Worm (Caenorhabditis elegans): ENCODE results near the gene pgp-9.

pgp-9 gene

DNA sequence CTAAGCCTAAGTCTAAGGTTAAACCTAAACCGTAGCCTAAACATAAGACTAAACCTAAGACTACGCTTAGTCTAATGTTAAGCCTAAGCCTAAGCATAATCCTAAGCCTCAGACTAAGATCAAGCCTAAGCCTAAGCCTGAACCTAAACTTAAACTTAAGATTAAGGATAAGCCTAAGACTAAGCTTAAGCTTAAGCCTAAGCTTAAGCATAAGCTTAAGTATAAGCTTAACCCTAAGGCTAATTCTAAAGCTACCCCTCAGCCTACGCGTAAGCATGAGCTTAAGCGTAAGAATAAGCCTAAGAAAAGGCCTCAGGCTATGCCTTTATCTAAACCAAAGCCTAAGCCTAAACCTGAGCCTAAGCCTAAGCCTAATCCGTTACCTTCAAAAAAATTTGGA is 27.4 kb upstream of the pgp-9 start:
- TF ChIP-seq nhr-21 (tag; optimal IDR thresholded peaks at IDR 0.05) = no peak
- TF ChIP-seq lsy-2 (tag; optimal IDR thresholded peaks at IDR 0.05) = no peak
- no peak for TF ChIP-seq aly-2 (tag; optimal IDR thresholded peaks at IDR 0.05)
- no peak for TF ChIP-seq blmp-1 (tag; optimal IDR thresholded peaks at IDR 0.05; ENCODE audit: insufficient read depth)
- no peak for TF ChIP-seq ztf-1 (GFP tag; conservative IDR thresholded peaks at IDR 0.05)
- TF ChIP-seq unc-55 (GFP tag; optimal IDR thresholded peaks at IDR 0.05) = no peak
- TF ChIP-seq nhr-25 (tag; optimal IDR thresholded peaks at IDR 0.05) = no peak
- TF ChIP-seq snpc-4 (tag; optimal IDR thresholded peaks at IDR 0.05) = no peak
- TF ChIP-seq lin-11 (tag; optimal IDR thresholded peaks at IDR 0.05) = no peak
- TF ChIP-seq zag-1 (tag; optimal IDR thresholded peaks at IDR 0.05) = no peak
- no peak for TF ChIP-seq nhr-12 (tag; optimal IDR thresholded peaks at IDR 0.05)
- TF ChIP-seq nhr-237 (tag; optimal IDR thresholded peaks at IDR 0.05) = no peak
- TF ChIP-seq Y55F3AM.14 (GFP tag; optimal IDR thresholded peaks at IDR 0.05) = no peak
- TF ChIP-seq nhr-23 (tag; optimal IDR thresholded peaks at IDR 0.05) = no peak
- no peak for TF ChIP-seq R02D3.7 (tag; optimal IDR thresholded peaks at IDR 0.05)
- TF ChIP-seq elt-3 (tag; optimal IDR thresholded peaks at IDR 0.05) = no peak
- TF ChIP-seq nhr-11 (tag; optimal IDR thresholded peaks at IDR 0.05) = no peak
- no peak for TF ChIP-seq C34F6.9 (tag; optimal IDR thresholded peaks at IDR 0.05)
- TF ChIP-seq ztf-11 (tag; optimal IDR thresholded peaks at IDR 0.05) = no peak
- TF ChIP-seq unc-39 (tag; optimal IDR thresholded peaks at IDR 0.05) = no peak

DNA sequence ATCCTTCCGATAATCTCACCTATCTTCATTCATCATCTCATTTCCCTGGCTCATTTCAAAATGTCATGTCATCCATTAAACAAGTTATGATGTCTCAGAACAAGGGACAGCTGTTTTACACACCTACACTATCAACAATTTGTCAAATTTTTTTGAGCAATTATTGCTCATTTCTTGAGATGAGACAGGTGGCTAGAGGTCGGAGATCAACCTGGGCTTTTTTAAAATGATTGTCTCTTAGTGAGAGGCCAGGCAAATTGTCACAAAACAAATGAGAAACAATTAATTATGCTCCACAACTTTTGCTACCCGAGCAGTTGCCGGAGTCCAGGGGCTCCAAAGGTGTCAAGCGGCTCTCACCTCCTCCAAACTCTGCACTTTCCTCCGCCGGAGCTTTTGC is 26.9 kb upstream of the pgp-9 start:
- TF ChIP-seq nhr-11 (tag; optimal IDR thresholded peaks at IDR 0.05) (no peak), mab-5 (tag; optimal IDR thresholded peaks at IDR 0.05) (peak; percentile 37), nhr-129 (tag; optimal IDR thresholded peaks at IDR 0.05) (peak; percentile 8), sma-3 (GFP tag; optimal IDR thresholded peaks at IDR 0.05) (no peak), sma-9 (GFP tag; optimal IDR thresholded peaks at IDR 0.05) (peak; percentile 23), sma-9 (tag; optimal IDR thresholded peaks at IDR 0.05) (no peak)

DNA sequence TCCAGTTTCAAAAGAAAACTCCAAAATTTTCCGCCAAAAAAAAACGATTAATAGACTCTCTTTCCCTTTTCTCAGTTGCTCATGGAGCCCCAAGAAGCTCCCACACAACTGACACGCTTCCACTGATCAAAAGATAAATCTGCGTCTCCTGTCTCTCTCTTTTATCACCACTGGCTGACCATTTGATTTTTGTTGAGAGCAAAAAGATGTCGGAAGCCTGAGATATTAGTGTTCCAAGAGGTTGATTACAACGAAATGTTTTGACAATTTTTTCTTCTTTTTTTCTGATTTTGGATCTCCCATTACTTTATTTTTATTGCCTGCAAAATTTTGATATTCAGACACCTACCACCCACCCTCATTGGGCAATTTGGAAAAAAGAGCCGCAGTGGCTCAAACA is 23.2 kb upstream of the pgp-9 start, which contains the start of gene twk-42:
Gene twk-42 (minus strand): TSS at position 101 of the 400 bp plus-strand sequence.
- TF ChIP-seq C34F6.9 (tag; optimal IDR thresholded peaks at IDR 0.05) = no peak
- TF ChIP-seq snpc-4 (tag; optimal IDR thresholded peaks at IDR 0.05) = no peak
- no peak for TF ChIP-seq zag-1 (tag; optimal IDR thresholded peaks at IDR 0.05)
- no peak for TF ChIP-seq ceh-16 (tag; optimal IDR thresholded peaks at IDR 0.05)
- no peak for TF ChIP-seq aly-2 (tag; optimal IDR thresholded peaks at IDR 0.05)
- TF ChIP-seq peb-1 (tag; optimal IDR thresholded peaks at IDR 0.05) = no peak
- no peak for TF ChIP-seq mab-5 (tag; optimal IDR thresholded peaks at IDR 0.05)
- no peak for TF ChIP-seq sem-4 (tag; optimal IDR thresholded peaks at IDR 0.05)
- TF ChIP-seq lin-11 (tag; optimal IDR thresholded peaks at IDR 0.05) = no peak
- TF ChIP-seq ceh-82 (tag; optimal IDR thresholded peaks at IDR 0.05) = no peak
- TF ChIP-seq unc-39 (tag; optimal IDR thresholded peaks at IDR 0.05) = no peak
- TF ChIP-seq unc-55 (GFP tag; optimal IDR thresholded peaks at IDR 0.05) = no peak
- no peak for TF ChIP-seq fos-1 (tag; optimal IDR thresholded peaks at IDR 0.05)
- TF ChIP-seq nhr-129 (tag; optimal IDR thresholded peaks at IDR 0.05) = no peak
- TF ChIP-seq ztf-4 (tag; optimal IDR thresholded peaks at IDR 0.05) = no peak
- TF ChIP-seq elt-1 (tag; optimal IDR thresholded peaks at IDR 0.05) = no peak

DNA sequence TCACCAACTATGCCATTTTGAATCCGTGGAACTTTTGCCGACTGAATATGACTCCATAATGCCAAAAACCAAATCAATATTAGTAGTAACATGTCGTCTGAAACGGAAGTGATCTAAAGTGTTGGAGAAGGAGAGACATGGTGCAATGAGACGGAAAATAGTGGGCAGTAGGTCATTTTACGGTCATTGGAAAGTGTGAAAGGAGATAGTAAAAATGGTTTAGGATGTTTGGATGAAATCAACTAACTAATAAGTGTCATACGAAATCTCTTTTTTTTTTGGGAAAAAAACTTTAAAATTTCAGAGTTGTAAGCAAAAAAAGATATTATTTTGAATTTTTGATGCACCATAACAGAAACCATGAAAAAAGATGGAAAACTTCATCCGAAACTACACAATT is 15.9 kb upstream of the pgp-9 start, which contains the start of gene cutl-4:
Gene cutl-4 (minus strand): TSS at position 101 of the 400 bp plus-strand sequence.
- TF ChIP-seq nhr-237 (tag; optimal IDR thresholded peaks at IDR 0.05) (no peak), gmeb-1 (tag; optimal IDR thresholded peaks at IDR 0.05) (no peak), peb-1 (tag; optimal IDR thresholded peaks at IDR 0.05) (no peak), ztf-1 (GFP tag; conservative IDR thresholded peaks at IDR 0.05) (no peak), elt-3 (tag; optimal IDR thresholded peaks at IDR 0.05) (no peak), C34F6.9 (tag; optimal IDR thresholded peaks at IDR 0.05) (no peak), sma-3 (GFP tag; optimal IDR thresholded peaks at IDR 0.05) (no peak)

DNA sequence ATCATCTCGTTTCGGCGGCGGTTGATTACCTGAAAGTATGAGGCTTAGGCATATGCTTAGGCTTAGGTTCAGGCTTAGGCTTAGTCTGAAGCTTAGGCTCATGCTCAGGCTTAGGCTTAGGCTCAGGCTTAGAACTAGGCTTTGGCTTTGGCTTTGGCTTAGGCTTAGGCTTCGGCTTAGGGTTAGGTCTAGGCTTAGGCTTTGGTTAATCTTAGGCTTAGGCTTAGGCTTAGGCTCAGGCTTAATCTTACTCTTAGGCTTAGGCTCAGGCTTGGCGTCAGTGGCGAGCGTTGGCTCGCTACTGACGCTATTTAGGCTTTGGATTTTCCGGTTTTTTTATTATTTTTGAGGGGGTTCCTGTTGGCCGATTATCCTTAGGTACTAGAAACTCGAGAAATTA is 11.9 kb upstream of the pgp-9 start:
- no peak for TF ChIP-seq mab-5 (tag; optimal IDR thresholded peaks at IDR 0.05)
- no peak for TF ChIP-seq ztf-1 (GFP tag; conservative IDR thresholded peaks at IDR 0.05)
- TF ChIP-seq zag-1 (tag; optimal IDR thresholded peaks at IDR 0.05) = no peak
- TF ChIP-seq fos-1 (tag; optimal IDR thresholded peaks at IDR 0.05) = no peak
- no peak for TF ChIP-seq lin-11 (tag; optimal IDR thresholded peaks at IDR 0.05)

DNA sequence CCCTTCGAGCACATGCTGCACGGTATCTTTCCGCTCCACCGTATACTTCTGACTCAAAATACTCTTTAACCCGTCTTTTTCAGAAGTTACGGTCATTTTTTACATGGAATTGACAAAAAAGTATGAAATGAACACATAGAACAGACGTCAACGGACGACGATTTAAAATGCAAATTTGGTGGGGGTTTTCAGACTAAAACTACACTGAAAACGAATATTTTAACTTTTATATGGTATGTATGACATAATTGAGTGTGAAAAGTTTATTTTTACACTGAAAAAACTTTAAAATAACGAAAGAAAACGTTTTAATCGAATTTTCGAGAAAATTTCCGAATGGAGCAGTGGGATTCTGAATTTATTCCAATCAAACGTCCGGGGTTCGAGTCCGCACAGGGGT is 8.7 kb upstream of the pgp-9 start, which contains the start of gene twk-36:
Gene twk-36 (minus strand): TSS at position 101 of the 400 bp plus-strand sequence.
- TF ChIP-seq blmp-1 (tag; optimal IDR thresholded peaks at IDR 0.05; ENCODE audit: insufficient read depth) = no peak
- no peak for TF ChIP-seq mdl-1 (tag; optimal IDR thresholded peaks at IDR 0.05)
- no peak for TF ChIP-seq ceh-82 (tag; optimal IDR thresholded peaks at IDR 0.05)
- TF ChIP-seq nhr-11 (tag; optimal IDR thresholded peaks at IDR 0.05) = no peak
- no peak for TF ChIP-seq nhr-237 (tag; optimal IDR thresholded peaks at IDR 0.05)
- no peak for TF ChIP-seq nhr-23 (tag; optimal IDR thresholded peaks at IDR 0.05)
- no peak for TF ChIP-seq nhr-77 (tag; optimal IDR thresholded peaks at IDR 0.05)
- no peak for TF ChIP-seq lin-13 (GFP tag; optimal IDR thresholded peaks at IDR 0.05)
- TF ChIP-seq egl-27 (tag; optimal IDR thresholded peaks at IDR 0.05) = no peak
- no peak for TF ChIP-seq elt-3 (tag; optimal IDR thresholded peaks at IDR 0.05)
- no peak for TF ChIP-seq ztf-4 (tag; optimal IDR thresholded peaks at IDR 0.05)
- no peak for TF ChIP-seq zag-1 (tag; optimal IDR thresholded peaks at IDR 0.05)
- TF ChIP-seq crh-2 (tag; optimal IDR thresholded peaks at IDR 0.05) = no peak
- TF ChIP-seq sma-9 (GFP tag; optimal IDR thresholded peaks at IDR 0.05) = no peak
- TF ChIP-seq sma-9 (tag; optimal IDR thresholded peaks at IDR 0.05) = no peak
- no peak for TF ChIP-seq fos-1 (tag; optimal IDR thresholded peaks at IDR 0.05)
- no peak for TF ChIP-seq gmeb-1 (tag; optimal IDR thresholded peaks at IDR 0.05)
- no peak for TF ChIP-seq unc-39 (tag; optimal IDR thresholded peaks at IDR 0.05)
- TF ChIP-seq lsy-2 (tag; optimal IDR thresholded peaks at IDR 0.05) = no peak
